Worm (Caenorhabditis elegans) whole organism, L2 larva: ENCODE data around the gene F22F7.11.
"Not testable (repeated sequence)": the region's sequence is repeated elsewhere in the genome, so short reads cannot be mapped to it uniquely, and the experiment has no call there.

Source experiments
- ama-1 ChIP-seq: fragments of 150-350 bp; optimal IDR thresholded peaks from 2 replicates; lab custom pipeline; 2018; ENCODE audit warnings: inconsistent platforms
- ceh-82 ChIP-seq: fragments of 150-350 bp; optimal IDR thresholded peaks from 2 replicates; lab custom pipeline; 2014; ENCODE audit warnings: missing biosample characterization, missing genetic modification characterization
- dmd-4 ChIP-seq: sonication (generic microtip); optimal IDR thresholded peaks from 2 replicates; lab custom pipeline; 2017; ENCODE audit warnings: missing biosample characterization, missing genetic modification characterization
- egl-27 ChIP-seq: sonication (generic microtip); optimal IDR thresholded peaks from 3 replicates; lab custom pipeline; 2017; ENCODE audit warnings: missing biosample characterization, missing genetic modification reagents, missing genetic modification characterization
- lin-13 ChIP-seq: fragments of 150-350 bp; optimal IDR thresholded peaks from 2 replicates; lab custom pipeline; 2014; ENCODE audit warnings: missing biosample characterization, missing genetic modification reagents, missing genetic modification characterization
- mab-5 ChIP-seq: fragments of 150-350 bp; optimal IDR thresholded peaks from 2 replicates; lab custom pipeline; 2014; ENCODE audit warnings: missing biosample characterization, missing genetic modification characterization
- nhr-11 ChIP-seq: fragments of 150-350 bp; optimal IDR thresholded peaks from 2 replicates; lab custom pipeline; 2014; ENCODE audit warnings: missing biosample characterization, missing genetic modification characterization
- nhr-237 ChIP-seq: fragments of 150-350 bp; optimal IDR thresholded peaks from 2 replicates; lab custom pipeline; 2014; ENCODE audit warnings: missing biosample characterization, missing genetic modification characterization
- peb-1 ChIP-seq: fragments of 150-350 bp; optimal IDR thresholded peaks from 2 replicates; lab custom pipeline; 2014; ENCODE audit warnings: missing biosample characterization, missing genetic modification characterization
- sem-4 ChIP-seq: fragments of 150-350 bp; optimal IDR thresholded peaks from 2 replicates; lab custom pipeline; 2014; ENCODE audit warnings: missing biosample characterization, missing genetic modification reagents, missing genetic modification characterization
- skn-1 ChIP-seq: sonication (generic microtip); optimal IDR thresholded peaks from 2 replicates; lab custom pipeline; 2017; ENCODE audit warnings: missing biosample characterization, missing genetic modification characterization
- unc-62 ChIP-seq: fragments of 150-350 bp; optimal IDR thresholded peaks from 2 replicates; lab custom pipeline; 2014; ENCODE audit warnings: missing biosample characterization, missing genetic modification reagents, missing genetic modification characterization
- ztf-11 ChIP-seq: sonication (generic microtip); optimal IDR thresholded peaks from 2 replicates; lab custom pipeline; 2017; ENCODE audit warnings: missing biosample characterization, missing genetic modification characterization
- ztf-4 ChIP-seq: fragments of 150-350 bp; optimal IDR thresholded peaks from 2 replicates; lab custom pipeline; 2014; ENCODE audit warnings: missing biosample characterization, missing genetic modification characterization

- TF ChIP-seq mab-5 (tag; lab: Kevin White, UChicago); nhr-237 (tag; lab: Kevin White, UChicago); dmd-4 (tag; lab: Kevin White, UChicago); ama-1 (lab: Kevin White, UChicago); nhr-11 (tag; lab: Kevin White, UChicago); sem-4 (tag; lab: Kevin White, UChicago); ztf-11; unc-62; skn-1; ceh-82 (tag; lab: Kevin White, UChicago); egl-27 (tag; lab: Kevin White, UChicago); lin-13; ztf-4 (tag; lab: Kevin White, UChicago); peb-1 (tag; lab: Kevin White, UChicago): not testable (repeated sequence)
Observed at ce11 chrV:2085745-2086267, 33.8 kb upstream of the F22F7.11 start, which contains the start of gene F36F12.3.
